Fruit fly (Drosophila melanogaster) Kc167 (cell line): ENCODE data around the gene CG10581.

Experiments
- Myc ChIP-seq: fragments of >200 bp; optimal IDR thresholded peaks from 2 replicates; lab custom pipeline; 2017; ENCODE audit warnings: missing external identifiers
- Sin3A ChIP-seq: fragments of >200 bp; optimal IDR thresholded peaks from 2 replicates; lab custom pipeline; 2018; ENCODE audit warnings: missing external identifiers
- h ChIP-seq: fragments of >200 bp; optimal IDR thresholded peaks from 3 replicates; lab custom pipeline; 2018; ENCODE audit warnings: missing external identifiers
- insv ChIP-seq: fragments of >200 bp; optimal IDR thresholded peaks from 3 replicates; lab custom pipeline; 2018; ENCODE audit warnings: missing external identifiers
- psq ChIP-seq: fragments of >200 bp; optimal IDR thresholded peaks from 2 replicates; lab custom pipeline; 2017; ENCODE audit warnings: missing external identifiers
- ttk ChIP-seq: sonication (Bioruptor generic); optimal IDR thresholded peaks from 2 replicates; lab custom pipeline; 2017; ENCODE audit warnings: missing external identifiers

CG10581 gene

dm6 chr3L:21057568-21057940 is 23.6 kb upstream of the CG10581 start:
- TF ChIP-seq h (lab: Kevin White, UChicago) (no peak), ttk (lab: Kevin White, UChicago) (no peak), Myc (lab: Kevin White, UChicago) (no peak), psq (lab: Kevin White, UChicago) (no peak), insv (lab: Kevin White, UChicago) (no peak), Sin3A (lab: Kevin White, UChicago) (no peak)

dm6 chr3L:21056792-21057567 is 23.0 kb upstream of the CG10581 start:
- TF ChIP-seq ttk (lab: Kevin White, UChicago) (no peak), psq (lab: Kevin White, UChicago) (no peak), insv (lab: Kevin White, UChicago) (no peak), Myc (lab: Kevin White, UChicago) (no peak), h (lab: Kevin White, UChicago) (no peak)

dm6 chr3L:21056290-21056689 is 22.3 kb upstream of the CG10581 start:
- TF ChIP-seq Sin3A (lab: Kevin White, UChicago) (no peak), psq (lab: Kevin White, UChicago) (no peak), Myc (lab: Kevin White, UChicago) (no peak), ttk (lab: Kevin White, UChicago) (no peak), insv (lab: Kevin White, UChicago) (no peak), h (lab: Kevin White, UChicago) (no peak)

- TF ChIP-seq psq (lab: Kevin White, UChicago) (no peak), h (lab: Kevin White, UChicago) (no peak), Myc (lab: Kevin White, UChicago) (no peak), ttk (lab: Kevin White, UChicago) (no peak)
Measured at dm6 chr3L:21055839-21056238, 21.8 kb upstream of the CG10581 start.

dm6 chr3L:21054894-21055270 is 20.9 kb upstream of the CG10581 start:
- TF ChIP-seq Myc (lab: Kevin White, UChicago), result no peak
- TF ChIP-seq h (lab: Kevin White, UChicago), result no peak
- no peak for TF ChIP-seq Sin3A (lab: Kevin White, UChicago)
- no peak for TF ChIP-seq insv (lab: Kevin White, UChicago)
- no peak for TF ChIP-seq psq (lab: Kevin White, UChicago)
- TF ChIP-seq ttk (lab: Kevin White, UChicago), result no peak

dm6 chr3L:21054188-21054893 is 20.3 kb upstream of the CG10581 start:
- TF ChIP-seq Myc (lab: Kevin White, UChicago), result no peak
- no peak for TF ChIP-seq ttk (lab: Kevin White, UChicago)
- TF ChIP-seq h (lab: Kevin White, UChicago), result no peak
- TF ChIP-seq Sin3A (lab: Kevin White, UChicago), result no peak
- TF ChIP-seq insv (lab: Kevin White, UChicago), result no peak
- TF ChIP-seq psq (lab: Kevin White, UChicago), result no peak

dm6 chr3L:21053763-21054162 is 19.8 kb upstream of the CG10581 start:
- TF ChIP-seq ttk (lab: Kevin White, UChicago) (no peak), Myc (lab: Kevin White, UChicago) (no peak), insv (lab: Kevin White, UChicago) (no peak), h (lab: Kevin White, UChicago) (no peak), psq (lab: Kevin White, UChicago) (no peak), Sin3A (lab: Kevin White, UChicago) (no peak)

- TF ChIP-seq psq (lab: Kevin White, UChicago) (no peak), insv (lab: Kevin White, UChicago) (no peak), h (lab: Kevin White, UChicago) (no peak), Myc (lab: Kevin White, UChicago) (no peak), Sin3A (lab: Kevin White, UChicago) (no peak), ttk (lab: Kevin White, UChicago) (no peak)
Measured at dm6 chr3L:21052191-21052951, 18.4 kb upstream of the CG10581 start.

dm6 chr3L:21050068-21050736 is 16.2 kb upstream of the CG10581 start:
- TF ChIP-seq Sin3A (lab: Kevin White, UChicago), result no peak
- TF ChIP-seq insv (lab: Kevin White, UChicago), result no peak
- TF ChIP-seq psq (lab: Kevin White, UChicago), result no peak
- TF ChIP-seq h (lab: Kevin White, UChicago), result no peak
- no peak for TF ChIP-seq ttk (lab: Kevin White, UChicago)
- TF ChIP-seq Myc (lab: Kevin White, UChicago), result no peak

- TF ChIP-seq ttk (lab: Kevin White, UChicago), result no peak
- TF ChIP-seq psq (lab: Kevin White, UChicago), result no peak
- no peak for TF ChIP-seq h (lab: Kevin White, UChicago)
- TF ChIP-seq insv (lab: Kevin White, UChicago), result no peak
- no peak for TF ChIP-seq Myc (lab: Kevin White, UChicago)
- TF ChIP-seq Sin3A (lab: Kevin White, UChicago), result no peak
Measured at dm6 chr3L:21049417-21049914, 15.5 kb upstream of the CG10581 start.
